Worm (Caenorhabditis elegans) whole organism, mixed stage, embryonic: Measurements from ENCODE around the gene idpc-3.

Experiments
- bed-3 ChIP-seq: fragments of 200-800 bp; sonication (Bioruptor generic); optimal IDR thresholded peaks from 3 replicates; lab custom pipeline; 2018; ENCODE audit warnings: mild to moderate bottlenecking, missing genetic modification characterization, moderate library complexity, missing compliant biosample characterization
- ceh-43 ChIP-seq: fragments of 200-800 bp; sonication (Bioruptor generic); optimal IDR thresholded peaks from 2 replicates; lab custom pipeline; 2018; ENCODE audit warnings: mild to moderate bottlenecking, missing genetic modification characterization, moderate library complexity, missing compliant biosample characterization
- ces-1 ChIP-seq: fragments of 150-350 bp; optimal IDR thresholded peaks from 2 replicates; lab custom pipeline; 2014; ENCODE audit warnings: missing biosample characterization, missing genetic modification reagents, missing genetic modification characterization
- elt-1 ChIP-seq: sonication (generic microtip); optimal IDR thresholded peaks from 2 replicates; lab custom pipeline; 2017; ENCODE audit warnings: missing genetic modification characterization, mild to moderate bottlenecking, missing compliant biosample characterization, antibody characterized with exemption, moderate library complexity, borderline replicate concordance; ENCODE audit not compliant: insufficient read depth
- ham-2 ChIP-seq: fragments of 200-800 bp; sonication (Bioruptor generic); optimal IDR thresholded peaks from 2 replicates; lab custom pipeline; 2018; ENCODE audit warnings: mild to moderate bottlenecking, missing genetic modification characterization, missing compliant biosample characterization
- lin-13 ChIP-seq: fragments of 150-350 bp; optimal IDR thresholded peaks from 2 replicates; lab custom pipeline; 2014; ENCODE audit warnings: missing biosample characterization, missing genetic modification characterization
- mep-1 ChIP-seq: fragments of 150-350 bp; optimal IDR thresholded peaks from 2 replicates; lab custom pipeline; 2017; ENCODE audit warnings: missing biosample characterization, missing genetic modification reagents, missing genetic modification characterization, inconsistent platforms
- nhr-237 ChIP-seq: fragments of 150-350 bp; optimal IDR thresholded peaks from 2 replicates; lab custom pipeline; 2014; ENCODE audit warnings: missing biosample characterization, missing genetic modification characterization
- pha-4 ChIP-seq: fragments of 150-350 bp; optimal IDR thresholded peaks from 2 replicates; lab custom pipeline; 2018; ENCODE audit warnings: missing biosample characterization, missing genetic modification reagents, missing genetic modification characterization
- snpc-4 ChIP-seq: fragments of 150-350 bp; optimal IDR thresholded peaks from 2 replicates; lab custom pipeline; 2014; ENCODE audit warnings: missing biosample characterization, missing genetic modification characterization
- sptf-1 ChIP-seq: sonication (generic microtip); optimal IDR thresholded peaks from 2 replicates; lab custom pipeline; 2017; ENCODE audit warnings: mild to moderate bottlenecking, missing genetic modification characterization, moderate library complexity, missing compliant biosample characterization
- unc-39 ChIP-seq: fragments of 150-350 bp; optimal IDR thresholded peaks from 2 replicates; lab custom pipeline; 2014; ENCODE audit warnings: missing biosample characterization, missing genetic modification characterization
- unc-62 ChIP-seq: fragments of 150-350 bp; optimal IDR thresholded peaks from 2 replicates; lab custom pipeline; 2014; ENCODE audit warnings: missing biosample characterization, missing genetic modification reagents, missing genetic modification characterization

- TF ChIP-seq unc-62 (GFP tag; lab: Kevin White, UChicago) (no peak), mep-1 (tag; lab: Kevin White, UChicago) (no peak), lin-13 (tag; lab: Kevin White, UChicago) (no peak), unc-39 (tag; lab: Kevin White, UChicago) (no peak), ham-2 (no peak), sptf-1 (no peak), ces-1 (no peak), bed-3 (GFP tag; lab: Kevin White, UChicago) (no peak), elt-1 (tag; lab: Kevin White, UChicago) (no peak), pha-4 (tag; lab: Kevin White, UChicago) (no peak), snpc-4 (tag; lab: Kevin White, UChicago) (no peak), ceh-43 (GFP tag; lab: Kevin White, UChicago) (no peak), nhr-237 (no peak)
These were observed 16.5 kb upstream of the idpc-3 start, which contains the start of the genes atl-1 and hcp-2 for ce11 chrV:9645507-9645906.
